Worm (Caenorhabditis elegans): Measurements from ENCODE around the gene snb-7.

- TF ChIP-seq unc-62 (GFP tag; optimal IDR thresholded peaks at IDR 0.05) (no peak), lin-13 (tag; optimal IDR thresholded peaks at IDR 0.05) (no peak), nhr-76 (tag; optimal IDR thresholded peaks at IDR 0.05) (no peak), mep-1 (tag; optimal IDR thresholded peaks at IDR 0.05) (no peak), nhr-28 (tag; optimal IDR thresholded peaks at IDR 0.05) (no peak), lin-32 (GFP tag; optimal IDR thresholded peaks at IDR 0.05) (no peak)
Observed at ce11 chrIV:12583181-12583580, 22.5 kb downstream of the snb-7 start.
